Worm (Caenorhabditis elegans) whole organism, dauer: ENCODE measurements around the gene srd-13.

ENCODE experiments used
- unc-62 ChIP-seq: sonication (generic microtip); optimal IDR thresholded peaks from 2 replicates; lab custom pipeline; 2017; ENCODE audit warnings: missing biosample characterization, missing genetic modification reagents, missing genetic modification characterization

The srd-13 gene

ce11 chrIV:5658897-5659296 lies 23.4 kb upstream of the srd-13 start:
- no peak for TF ChIP-seq unc-62 (GFP tag; lab: Kevin White, UChicago)

ce11 chrIV:5658225-5658624 lies 22.8 kb upstream of the srd-13 start:
- TF ChIP-seq unc-62 (GFP tag; lab: Kevin White, UChicago) = no peak

- no peak for TF ChIP-seq unc-62 (GFP tag; lab: Kevin White, UChicago)
These were observed 21.7 kb upstream of the srd-13 start for ce11 chrIV:5657126-5657666.

- no peak for TF ChIP-seq unc-62 (GFP tag; lab: Kevin White, UChicago)
These were observed 20.5 kb upstream of the srd-13 start for ce11 chrIV:5655966-5656389.

- no peak for TF ChIP-seq unc-62 (GFP tag; lab: Kevin White, UChicago)
These were observed 19.2 kb upstream of the srd-13 start for ce11 chrIV:5654693-5655092.

ce11 chrIV:5654203-5654602 lies 18.8 kb upstream of the srd-13 start:
- no peak for TF ChIP-seq unc-62 (GFP tag; lab: Kevin White, UChicago)

ce11 chrIV:5653649-5654048 lies 18.2 kb upstream of the srd-13 start, which contains the start of gene clec-178:
Gene clec-178, plus strand, starts transcription at chrIV:5653949.
- TF ChIP-seq unc-62 (GFP tag; lab: Kevin White, UChicago) = no peak

ce11 chrIV:5652811-5653483 lies 17.5 kb upstream of the srd-13 start:
- TF ChIP-seq unc-62 (GFP tag; lab: Kevin White, UChicago) = no peak

ce11 chrIV:5650761-5651332 lies 15.4 kb upstream of the srd-13 start:
- TF ChIP-seq unc-62 (GFP tag; lab: Kevin White, UChicago) = no peak

- TF ChIP-seq unc-62 (GFP tag; lab: Kevin White, UChicago) = no peak
These were observed 13.7 kb upstream of the srd-13 start, which contains the start of gene csn-5 for ce11 chrIV:5649073-5649583. Gene csn-5, plus strand, starts transcription at chrIV:5649533.

ce11 chrIV:5645514-5646052 lies 10.1 kb upstream of the srd-13 start, which contains the start of the genes srd-8 and B0547.2:
Gene srd-8, minus strand, starts transcription at chrIV:5645614.
Gene B0547.2, plus strand, starts transcription at chrIV:5646002.
- TF ChIP-seq unc-62 (GFP tag; lab: Kevin White, UChicago) = no peak

- TF ChIP-seq unc-62 (GFP tag; lab: Kevin White, UChicago) = no peak
These were observed 2.9 kb downstream of the srd-13 start for ce11 chrIV:5632536-5632935.

- TF ChIP-seq unc-62 (GFP tag; lab: Kevin White, UChicago) = no peak
These were observed 3.8 kb downstream of the srd-13 start, which contains the start of gene ttbk-8.2 for ce11 chrIV:5631628-5632027. Gene ttbk-8.2, plus strand, starts transcription at chrIV:5631928.

ce11 chrIV:5630156-5630555 lies 5.3 kb downstream of the srd-13 start, which contains the start of gene srd-12:
Gene srd-12, minus strand, starts transcription at chrIV:5630256.
- no peak for TF ChIP-seq unc-62 (GFP tag; lab: Kevin White, UChicago)

ce11 chrIV:5627056-5627455 lies 8.4 kb downstream of the srd-13 start, which contains the start of gene srsx-14:
Gene srsx-14, minus strand, starts transcription at chrIV:5627156.
- TF ChIP-seq unc-62 (GFP tag; lab: Kevin White, UChicago) = no peak

- no peak for TF ChIP-seq unc-62 (GFP tag; lab: Kevin White, UChicago)
These were observed 11.7 kb downstream of the srd-13 start, which contains the start of gene srsx-15 for ce11 chrIV:5623718-5624117. Gene srsx-15, minus strand, starts transcription at chrIV:5623818.
